Worm (Caenorhabditis elegans): ENCODE data around the gene C28H8.3.

- TF ChIP-seq zfp-2 (tag; optimal IDR thresholded peaks at IDR 0.05): no peak
- no peak for TF ChIP-seq cey-2 (tag; optimal IDR thresholded peaks at IDR 0.05; ENCODE audit: borderline replicate concordance, insufficient read depth)
- no peak for TF ChIP-seq unc-39 (tag; optimal IDR thresholded peaks at IDR 0.05)
Observed at ce11 chrIII:5875705-5876104, 32.8 kb upstream of the C28H8.3 start.

All from whole organism, L4 larva.